Fruit fly (Drosophila melanogaster) whole organism, wandering third instar larva: Measurements from ENCODE around the gene CG42564.
A peak's percentile ranks its signal among the peaks of the same experiment; 100 is the strongest.

ENCODE experiments used
- Abd-B ChIP-seq: fragments of >200 bp; optimal IDR thresholded peaks from 2 replicates; lab custom pipeline; 2017; ENCODE audit warnings: missing biosample characterization, missing genetic modification characterization
- CG32264 ChIP-seq: fragments of 200-800 bp; sonication (Bioruptor generic); optimal IDR thresholded peaks from 2 replicates; lab custom pipeline; 2016; ENCODE audit warnings: missing biosample characterization, missing genetic modification characterization
- CG9705 ChIP-seq: fragments of 200-800 bp; sonication (Bioruptor generic); optimal IDR thresholded peaks from 2 replicates; lab custom pipeline; 2018; ENCODE audit warnings: missing biosample characterization, mild to moderate bottlenecking, missing genetic modification characterization
- Dfd ChIP-seq: fragments of >200 bp; optimal IDR thresholded peaks from 2 replicates; lab custom pipeline; 2017; ENCODE audit warnings: missing biosample characterization, missing genetic modification characterization
- Dif ChIP-seq: fragments of 200-275, 200-300 bp; sonication (Bioruptor generic); optimal IDR thresholded peaks from 2 replicates; lab custom pipeline; 2018; ENCODE audit warnings: missing biosample characterization, missing genetic modification characterization; ENCODE audit not compliant: partially characterized antibody
- GATAd ChIP-seq: sonication (Bioruptor generic); optimal IDR thresholded peaks from 2 replicates; lab custom pipeline; 2016; ENCODE audit warnings: missing biosample characterization, missing genetic modification characterization
- HLH106 ChIP-seq: fragments of 200-800 bp; optimal IDR thresholded peaks from 3 replicates; lab custom pipeline; 2019; ENCODE audit warnings: missing biosample characterization, mild to moderate bottlenecking, missing genetic modification characterization, moderate library complexity
- Hnf4 ChIP-seq: fragments of 200-800 bp; sonication (Bioruptor generic); optimal IDR thresholded peaks from 2 replicates; lab custom pipeline; 2016; ENCODE audit warnings: missing biosample characterization, mild to moderate bottlenecking, missing genetic modification characterization
- Hr83 ChIP-seq: fragments of 200-300 bp; sonication (Bioruptor generic); optimal IDR thresholded peaks from 2 replicates; lab custom pipeline; 2016; ENCODE audit warnings: missing biosample characterization, mild to moderate bottlenecking, missing genetic modification characterization, moderate library complexity; ENCODE audit not compliant: poor library complexity, severe bottlenecking
- Jra ChIP-seq: sonication (Bioruptor generic); optimal IDR thresholded peaks from 2 replicates; lab custom pipeline; 2016; ENCODE audit warnings: missing biosample characterization, missing genetic modification characterization
- Mio ChIP-seq: sonication (Bioruptor generic); optimal IDR thresholded peaks from 2 replicates; lab custom pipeline; 2016; ENCODE audit warnings: missing biosample characterization, missing genetic modification characterization
- Myc ChIP-seq: fragments of >200 bp; optimal IDR thresholded peaks from 2 replicates; lab custom pipeline; 2017
- N ChIP-seq: fragments of >200 bp; optimal IDR thresholded peaks from 2 replicates; lab custom pipeline; 2018; ENCODE audit warnings: missing biosample characterization, missing external identifiers, missing genetic modification characterization
- OdsH ChIP-seq: fragments of 200-800 bp; sonication (Bioruptor generic); optimal IDR thresholded peaks from 2 replicates; lab custom pipeline; 2016; ENCODE audit warnings: missing biosample characterization, mild to moderate bottlenecking, missing genetic modification characterization
- Rel ChIP-seq, 2 experiments: fragments of 200-800 bp; sonication (Bioruptor generic) in 1 of 2; optimal IDR thresholded peaks; 2 replicates in 1 of 2; 3 replicates in 1 of 2; lab custom pipeline; 2016 to 2019; ENCODE audit warnings: mild to moderate bottlenecking in 2 of 2, missing biosample characterization in 2 of 2, missing genetic modification characterization in 2 of 2, moderate library complexity in 1 of 2
- Sp1 ChIP-seq: fragments of 200-800 bp; sonication (Bioruptor generic); optimal IDR thresholded peaks from 3 replicates; lab custom pipeline; 2019; ENCODE audit warnings: missing biosample characterization, mild to moderate bottlenecking, missing genetic modification characterization, moderate library complexity
- Vsx2 ChIP-seq: fragments of 200-300, 225-300 bp; sonication (Bioruptor generic); optimal IDR thresholded peaks from 2 replicates; lab custom pipeline; 2018; ENCODE audit warnings: missing biosample characterization, missing genetic modification characterization; ENCODE audit not compliant: partially characterized antibody
- brk ChIP-seq: fragments of 200-800 bp; sonication (Bioruptor generic); optimal IDR thresholded peaks from 2 replicates; lab custom pipeline; 2016; ENCODE audit warnings: missing biosample characterization, mild to moderate bottlenecking, missing genetic modification characterization
- dmrt93B ChIP-seq: fragments of 200-800 bp; sonication (Bioruptor generic); optimal IDR thresholded peaks from 2 replicates; lab custom pipeline; 2018; ENCODE audit warnings: missing biosample characterization, mild to moderate bottlenecking, missing genetic modification characterization
- dsf ChIP-seq: sonication (Bioruptor generic); optimal IDR thresholded peaks from 2 replicates; lab custom pipeline; 2016; ENCODE audit warnings: missing biosample characterization, missing genetic modification characterization, borderline replicate concordance
- ey ChIP-seq: fragments of 200-800 bp; sonication (Bioruptor generic); optimal IDR thresholded peaks from 2 replicates; lab custom pipeline; 2016; ENCODE audit warnings: missing biosample characterization, missing genetic modification characterization
- foxo ChIP-seq, 2 experiments: fragments of 200-800 bp; sonication (Bioruptor generic); optimal IDR thresholded peaks; 2 replicates in 1 of 2; 3 replicates in 1 of 2; lab custom pipeline; 2016 to 2017; ENCODE audit warnings: missing biosample characterization in 2 of 2, missing genetic modification characterization in 2 of 2
- fru ChIP-seq: fragments of 200-800 bp; sonication (Bioruptor generic); optimal IDR thresholded peaks from 3 replicates; lab custom pipeline; 2016; ENCODE audit warnings: missing biosample characterization, mild to moderate bottlenecking, missing genetic modification characterization
- h ChIP-seq: fragments of 200-800 bp; sonication (Bioruptor generic); optimal IDR thresholded peaks from 3 replicates; lab custom pipeline; 2016; ENCODE audit warnings: missing biosample characterization, mild to moderate bottlenecking, missing genetic modification characterization
- pan ChIP-seq: fragments of >200 bp; optimal IDR thresholded peaks from 2 replicates; lab custom pipeline; 2017
- psq ChIP-seq: fragments of 200-800 bp; sonication (Bioruptor generic); optimal IDR thresholded peaks from 3 replicates; lab custom pipeline; 2017; ENCODE audit warnings: missing biosample characterization, mild to moderate bottlenecking, missing genetic modification characterization, moderate library complexity
- rgr ChIP-seq: fragments of 200-800 bp; sonication (Bioruptor generic); optimal IDR thresholded peaks from 3 replicates; lab custom pipeline; 2016; ENCODE audit warnings: missing biosample characterization, mild to moderate bottlenecking, missing genetic modification characterization
- sv ChIP-seq: fragments of 200-800 bp; sonication (Bioruptor generic); optimal IDR thresholded peaks from 3 replicates; lab custom pipeline; 2016; ENCODE audit warnings: missing biosample characterization, missing genetic modification characterization
- usp ChIP-seq: fragments of >200 bp; optimal IDR thresholded peaks from 2 replicates; lab custom pipeline; 2017; ENCODE audit warnings: missing biosample characterization, missing genetic modification characterization
- woc ChIP-seq: sonication (Bioruptor generic); optimal IDR thresholded peaks from 2 replicates; lab custom pipeline; 2016; ENCODE audit warnings: missing biosample characterization, mild to moderate bottlenecking, missing genetic modification characterization

The CG42564 gene

dm6 chr3R:6368550-6369238, 5.6 kb upstream of the CG42564 start, which contains the start of gene CG10286:
Gene CG10286, plus strand, starts transcription at chr3R:6368965.
- no peak for TF ChIP-seq OdsH (GFP tag; lab: Kevin White, UChicago)
- TF ChIP-seq Abd-B (GFP tag; lab: Kevin White, UChicago): no peak
- peak; percentile 44 for TF ChIP-seq woc (GFP tag; lab: Kevin White, UChicago)
- TF ChIP-seq foxo (GFP tag; optimal IDR thresholded peaks at IDR 0.05; lab: Kevin White, UChicago): no peak
- peak; percentile 57 for TF ChIP-seq Hr83
- TF ChIP-seq Vsx2 (GFP tag; lab: Kevin White, UChicago): no peak
- TF ChIP-seq dsf (GFP tag; lab: Kevin White, UChicago): no peak
- no peak for TF ChIP-seq CG9705 (GFP tag; lab: Kevin White, UChicago)
- TF ChIP-seq dmrt93B: no peak
- peak; percentile 29 for TF ChIP-seq HLH106 (tag; lab: Kevin White, UChicago)
- no peak for TF ChIP-seq usp
- peak; percentile 25 for TF ChIP-seq rgr (GFP tag; lab: Kevin White, UChicago)
- no peak for TF ChIP-seq Dfd (GFP tag; lab: Kevin White, UChicago)
- peak; percentile 31 for TF ChIP-seq Myc (lab: Kevin White, UChicago)
- no peak for TF ChIP-seq brk
- TF ChIP-seq psq (GFP tag; lab: Kevin White, UChicago): peak; percentile 11

- peak; percentile 41 for TF ChIP-seq fru (GFP tag; lab: Kevin White, UChicago)
- TF ChIP-seq GATAd (GFP tag; lab: Kevin White, UChicago): no peak
- peak; percentile 34 for TF ChIP-seq Sp1 (GFP tag; lab: Kevin White, UChicago)
- peak in 1 of 2 experiments; percentile 29 for TF ChIP-seq foxo (GFP tag; optimal IDR thresholded peaks at IDR 0.05; lab: Kevin White, UChicago)
- TF ChIP-seq Hnf4: peak; percentile 33
- TF ChIP-seq HLH106 (tag; lab: Kevin White, UChicago): peak; percentile 51
- TF ChIP-seq woc (GFP tag; lab: Kevin White, UChicago): peak; percentile 54
- peak; percentile 33 for TF ChIP-seq sv (GFP tag; lab: Kevin White, UChicago)
- no peak for TF ChIP-seq Rel (GFP tag; optimal IDR thresholded peaks at IDR 0.05; lab: Kevin White, UChicago)
- peak; percentile 3 for TF ChIP-seq Rel (tag; optimal IDR thresholded peaks at IDR 0.05; lab: Kevin White, UChicago)
- peak; percentile 62 for TF ChIP-seq Jra (GFP tag; lab: Kevin White, UChicago)
- TF ChIP-seq Abd-B (GFP tag; lab: Kevin White, UChicago): no peak
- no peak for TF ChIP-seq Dif (GFP tag; lab: Kevin White, UChicago)
- peak; percentile 16 for TF ChIP-seq CG9705 (GFP tag; lab: Kevin White, UChicago)
- peak; percentile 39 for TF ChIP-seq rgr (GFP tag; lab: Kevin White, UChicago)
- no peak for TF ChIP-seq Dfd (GFP tag; lab: Kevin White, UChicago)
- no peak for TF ChIP-seq dmrt93B
- TF ChIP-seq OdsH (GFP tag; lab: Kevin White, UChicago): peak; percentile 49
- peak; percentile 37 for TF ChIP-seq ey
- TF ChIP-seq Hr83: peak; percentile 26
- TF ChIP-seq brk: no peak
- TF ChIP-seq psq (GFP tag; lab: Kevin White, UChicago): peak; percentile 26
- TF ChIP-seq Mio (GFP tag; lab: Kevin White, UChicago): no peak
- peak; percentile 36 for TF ChIP-seq dsf (GFP tag; lab: Kevin White, UChicago)
- peak; percentile 58 for TF ChIP-seq h (GFP tag; lab: Kevin White, UChicago)
Observed at dm6 chr3R:6373512-6374306, 566 bp upstream of the CG42564 start.

dm6 chr3R:6375944-6376343, 1.7 kb downstream of the CG42564 start, which contains the start of gene CRAT:
Gene CRAT, minus strand, starts transcription at chr3R:6376044.
- TF ChIP-seq Myc (lab: Kevin White, UChicago): no peak
- TF ChIP-seq Dfd (GFP tag; lab: Kevin White, UChicago): no peak
- no peak for TF ChIP-seq CG32264 (GFP tag; lab: Kevin White, UChicago)
- no peak for TF ChIP-seq psq (GFP tag; lab: Kevin White, UChicago)
- TF ChIP-seq N: no peak
- TF ChIP-seq fru (GFP tag; lab: Kevin White, UChicago): no peak
- no peak for TF ChIP-seq CG9705 (GFP tag; lab: Kevin White, UChicago)
- TF ChIP-seq pan (lab: Kevin White, UChicago): no peak
- TF ChIP-seq sv (GFP tag; lab: Kevin White, UChicago): no peak
- no peak for TF ChIP-seq brk
- TF ChIP-seq HLH106 (tag; lab: Kevin White, UChicago): no peak
